Worm (Caenorhabditis elegans): ENCODE measurements around the gene sco-1.

DNA sequence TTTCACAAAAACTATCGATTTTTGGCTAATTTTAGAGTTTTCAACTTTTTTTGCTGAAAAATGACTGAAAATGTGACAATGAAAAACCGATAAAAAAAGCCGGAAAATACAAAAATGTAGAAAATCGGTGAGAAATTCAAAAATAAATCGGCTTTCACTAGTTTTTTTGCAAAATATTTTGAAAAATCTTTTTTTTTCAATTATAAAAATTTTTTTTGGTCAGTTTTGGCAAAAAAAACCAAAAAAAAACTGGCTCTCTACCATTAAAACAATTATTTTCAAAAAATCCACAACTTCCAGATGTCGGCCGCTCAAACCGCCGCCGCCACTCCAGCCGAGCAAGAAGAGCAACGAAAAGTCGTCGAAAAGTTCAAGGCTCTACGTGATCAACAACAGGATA lies 27.0 kb downstream of the sco-1 start, which contains the start of gene pfd-2:
- TF ChIP-seq med-1 (GFP tag; optimal IDR thresholded peaks at IDR 0.05; ENCODE audit: insufficient read depth), result no peak
- no peak for TF ChIP-seq ref-1 (GFP tag; conservative IDR thresholded peaks at IDR 0.05)
- TF ChIP-seq ztf-23 (GFP tag; IDR thresholded peaks at IDR 0.05), result no peak
- no peak for TF ChIP-seq flt-1 (GFP tag; IDR thresholded peaks at IDR 0.05)
- no peak for TF ChIP-seq cog-1 (tag; optimal IDR thresholded peaks at IDR 0.05)
- TF ChIP-seq tab-1 (GFP tag; IDR thresholded peaks at IDR 0.05), result no peak
- TF ChIP-seq T22C8.4 (GFP tag; IDR thresholded peaks at IDR 0.05), result no peak
- TF ChIP-seq klf-2 (GFP tag; conservative IDR thresholded peaks at IDR 0.05), result no peak

Measured in whole organism, midembryonic.